Worm (Caenorhabditis elegans): ENCODE results near the gene F40F12.3.

DNA sequence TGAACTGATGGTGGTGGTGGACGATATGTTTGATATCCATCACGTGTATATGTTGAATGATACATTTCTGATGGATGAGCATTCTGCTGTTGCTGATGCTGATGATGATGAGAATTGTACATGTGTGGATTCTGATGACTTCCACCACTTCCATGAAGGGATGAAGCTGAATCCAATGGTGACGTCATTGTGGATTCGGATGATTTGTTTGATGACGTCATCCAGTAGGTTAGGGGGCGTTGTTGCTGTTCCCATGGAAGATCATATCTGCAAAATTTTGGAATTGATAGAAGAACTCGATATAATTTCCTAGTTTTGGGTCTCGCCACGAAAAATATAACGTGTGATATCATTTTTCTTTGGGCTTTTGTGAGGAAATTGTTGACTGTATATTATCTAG lies 42.8 kb upstream of the F40F12.3 start:
- no peak for TF ChIP-seq lin-39 (tag; optimal IDR thresholded peaks at IDR 0.05)
- no peak for TF ChIP-seq daf-8 (GFP tag; IDR thresholded peaks at IDR 0.05)
- no peak for TF ChIP-seq daf-12 (tag; optimal IDR thresholded peaks at IDR 0.05)
- no peak for TF ChIP-seq skn-1 (tag; optimal IDR thresholded peaks at IDR 0.05)
- no peak for TF ChIP-seq zfp-2 (tag; optimal IDR thresholded peaks at IDR 0.05)
